Fruit fly (Drosophila melanogaster): ENCODE measurements around the gene CG2126.

The CG2126 gene

dm6 chr3R:31793664-31794417 is 17.4 kb upstream of the CG2126 start, which contains the start of the genes Mccc1 and Acf (continued):
- TF ChIP-seq psq (GFP tag; optimal IDR thresholded peaks at IDR 0.05) (no peak), HmgZ (tag; optimal IDR thresholded peaks at IDR 0.05) (peak; percentile 47), az2 (GFP tag; optimal IDR thresholded peaks at IDR 0.05) (peak; percentile 41), zen2 (GFP tag; IDR thresholded peaks at IDR 0.05; ENCODE audit: partially characterized antibody) (peak; percentile 31; the same call in 1 of the 3 replicates), D19A (tag; optimal IDR thresholded peaks at IDR 0.05) (no peak), CG18262 (tag; optimal IDR thresholded peaks at IDR 0.05) (no peak), Pdp1 (GFP tag; optimal IDR thresholded peaks at IDR 0.05) (peak; percentile 53 to 60), CG12219 (GFP tag; optimal IDR thresholded peaks at IDR 0.05) (no peak), jumu (GFP tag; optimal IDR thresholded peaks at IDR 0.05) (peak; percentile 31), CG10565 (GFP tag; optimal IDR thresholded peaks at IDR 0.05) (no peak), mirr (GFP tag; optimal IDR thresholded peaks at IDR 0.05) (no peak), gsb-n (tag; optimal IDR thresholded peaks at IDR 0.05) (no peak), al (GFP tag; IDR thresholded peaks at IDR 0.05) (no peak), NfI (GFP tag; optimal IDR thresholded peaks at IDR 0.05) (no peak), CG9215 (GFP tag; IDR thresholded peaks at IDR 0.05) (no peak), prd (optimal IDR thresholded peaks at IDR 0.05) (no peak), prd (GFP tag; IDR thresholded peaks at IDR 0.05) (peak; percentile 38; the same call in 1 of the 3 replicates), MESR4 (GFP tag; optimal IDR thresholded peaks at IDR 0.05) (peak; percentile 0), usp (GFP tag; optimal IDR thresholded peaks at IDR 0.05) (no peak), scrt (GFP tag; optimal IDR thresholded peaks at IDR 0.05) (no peak), Lim3 (GFP tag; IDR thresholded peaks at IDR 0.05) (no peak), Sin3A (optimal IDR thresholded peaks at IDR 0.05) (peak; percentile 61), pfk (GFP tag; optimal IDR thresholded peaks at IDR 0.05) (no peak), CG17568 (GFP tag; optimal IDR thresholded peaks at IDR 0.05) (no peak), CG17385 (GFP tag; optimal IDR thresholded peaks at IDR 0.05) (no peak), CG4424 (GFP tag; optimal IDR thresholded peaks at IDR 0.05) (peak; percentile 24), CG7271 (tag; optimal IDR thresholded peaks at IDR 0.05) (peak; percentile 12), Atf3 (GFP tag; optimal IDR thresholded peaks at IDR 0.05) (no peak), CG14014 (GFP tag; IDR thresholded peaks at IDR 0.05) (0 out of 2 replicates have a peak, but pooled peaks have one; percentile 15), sna (GFP tag; IDR thresholded peaks at IDR 0.05; ENCODE audit: partially characterized antibody) (peak; percentile 51; the same call in 1 of the 2 replicates), Ada2b (GFP tag; IDR thresholded peaks at IDR 0.05) (peak; percentile 57), Dp (GFP tag; optimal IDR thresholded peaks at IDR 0.05) (peak; percentile 33), CG30020 (tag; optimal IDR thresholded peaks at IDR 0.05) (peak; percentile 54), CG7987 (GFP tag; optimal IDR thresholded peaks at IDR 0.05) (no peak), CG6689 (GFP tag; IDR thresholded peaks at IDR 0.05) (peak; percentile 31; the same call in 1 of the 2 replicates), CG13123 (GFP tag; optimal IDR thresholded peaks at IDR 0.05) (no peak), Ets97D (GFP tag; optimal IDR thresholded peaks at IDR 0.05) (peak; percentile 54), CG17328 (GFP tag; IDR thresholded peaks at IDR 0.05) (0 out of 2 replicates have a peak, but pooled peaks have one; percentile 13), CG2120 (GFP tag; optimal IDR thresholded peaks at IDR 0.05) (peak; percentile 68), CG17361 (GFP tag; IDR thresholded peaks at IDR 0.05) (peak; percentile 91; the same call in 2 of the 3 replicates), CG14860 (GFP tag; IDR thresholded peaks at IDR 0.05; ENCODE audit: partially characterized antibody) (peak; percentile 48; the same call in 1 of the 3 replicates), CG17829 (tag; optimal IDR thresholded peaks at IDR 0.05) (peak; percentile 59), YL-1 (GFP tag; optimal IDR thresholded peaks at IDR 0.05) (peak; percentile 50), knrl (GFP tag; IDR thresholded peaks at IDR 0.05; ENCODE audit: partially characterized antibody) (peak; percentile 65; the same call in 2 of the 3 replicates), phol (tag; optimal IDR thresholded peaks at IDR 0.05) (peak; percentile 50), fd64A (GFP tag; optimal IDR thresholded peaks at IDR 0.05) (no peak), CG12155 (GFP tag; optimal IDR thresholded peaks at IDR 0.05) (peak; percentile 37), chif (GFP tag; optimal IDR thresholded peaks at IDR 0.05) (peak in 1 of 2 experiments; percentile 31), ewg (GFP tag; optimal IDR thresholded peaks at IDR 0.05) (peak; percentile 44)

Data from whole organism, embryonic.